Fruit fly (Drosophila melanogaster): Measurements from ENCODE around the gene Diedel.
A peak's percentile ranks its signal among the peaks of the same experiment; 100 is the strongest.

Diedel gene

DNA sequence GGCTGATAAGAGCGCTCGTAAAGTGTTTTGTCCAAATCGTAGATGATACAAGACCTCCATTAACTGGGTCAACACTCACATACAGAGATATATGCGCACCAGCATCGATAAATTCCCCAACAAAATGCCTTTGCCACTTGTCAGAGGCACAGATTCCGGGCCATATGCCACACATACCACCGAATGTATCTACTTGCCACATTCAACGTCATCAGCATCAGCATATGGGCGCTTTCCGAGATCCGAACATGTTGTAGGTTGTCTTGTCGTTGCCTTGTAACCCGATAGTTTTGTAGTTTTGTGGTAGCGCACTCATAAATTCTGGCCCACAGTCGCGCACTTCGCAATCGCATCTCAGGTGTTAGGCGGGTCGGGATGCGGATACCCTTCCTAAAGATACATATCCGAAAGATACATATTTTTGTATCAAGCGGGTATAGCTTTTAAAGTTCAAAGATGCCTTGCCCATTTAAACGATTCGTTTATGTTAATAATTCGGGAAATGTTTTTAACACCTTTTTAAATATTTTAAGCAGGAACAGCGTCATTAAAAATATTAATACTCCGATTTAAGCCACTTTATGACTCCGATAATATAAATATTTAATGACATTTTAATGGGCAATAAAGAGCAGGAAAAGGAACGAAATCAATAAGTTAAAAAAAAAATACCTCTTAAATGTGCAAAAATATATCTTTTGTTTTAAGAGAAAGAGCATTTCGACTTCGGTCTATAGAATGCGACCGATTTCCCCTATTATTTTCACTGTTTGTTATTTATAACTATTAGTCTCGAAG, 30.5 kb downstream of the Diedel start (continued):
- peak; percentile 46 for TF ChIP-seq dmrt99B (tag; optimal IDR thresholded peaks at IDR 0.05)
- TF ChIP-seq twi (tag; optimal IDR thresholded peaks at IDR 0.05), result peak; percentile 96
- no peak for TF ChIP-seq NC2β (GFP tag; optimal IDR thresholded peaks at IDR 0.05)
- TF ChIP-seq CG30403 (GFP tag; optimal IDR thresholded peaks at IDR 0.05), result peak; percentile 33
- TF ChIP-seq chm (GFP tag; IDR thresholded peaks at IDR 0.05), result 0 out of 2 replicates have a peak, but pooled peaks have one; percentile 19
- peak; percentile 43 for TF ChIP-seq nmo (GFP tag; optimal IDR thresholded peaks at IDR 0.05)
- TF ChIP-seq CG5180 (GFP tag; optimal IDR thresholded peaks at IDR 0.05), result peak; percentile 6
- peak; percentile 39 for TF ChIP-seq CG2712 (tag; optimal IDR thresholded peaks at IDR 0.05)
- TF ChIP-seq Xbp1 (GFP tag; optimal IDR thresholded peaks at IDR 0.05), result peak; percentile 7
- peak; percentile 26 for TF ChIP-seq CoRest (tag; optimal IDR thresholded peaks at IDR 0.05)
- peak; percentile 95 for TF ChIP-seq D19A (tag; optimal IDR thresholded peaks at IDR 0.05)

DNA sequence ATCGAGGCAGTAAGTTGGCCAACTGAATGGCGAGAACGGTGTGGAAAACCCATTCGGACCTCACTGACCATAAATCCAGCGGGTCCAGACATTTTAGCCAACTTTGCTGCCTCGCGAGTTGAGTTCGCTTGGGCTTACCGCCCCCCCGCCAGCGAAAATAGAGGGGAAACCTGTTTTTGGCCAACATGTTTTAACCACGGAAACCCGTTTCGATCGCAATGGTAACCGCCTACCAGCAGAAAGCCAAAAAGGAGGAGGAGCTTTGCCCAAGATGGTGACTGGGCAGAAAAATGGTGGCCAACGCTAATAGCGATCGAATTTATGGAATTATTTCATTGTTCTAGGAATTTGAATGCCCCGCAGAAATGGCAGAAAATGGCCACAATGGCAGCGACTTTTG, 32.9 kb downstream of the Diedel start:
- TF ChIP-seq Nf-YC (tag; optimal IDR thresholded peaks at IDR 0.05), result peak; percentile 81
- TF ChIP-seq Nf-YB (GFP tag; optimal IDR thresholded peaks at IDR 0.05), result peak; percentile 67
- no peak for TF ChIP-seq kay (GFP tag; optimal IDR thresholded peaks at IDR 0.05)

DNA sequence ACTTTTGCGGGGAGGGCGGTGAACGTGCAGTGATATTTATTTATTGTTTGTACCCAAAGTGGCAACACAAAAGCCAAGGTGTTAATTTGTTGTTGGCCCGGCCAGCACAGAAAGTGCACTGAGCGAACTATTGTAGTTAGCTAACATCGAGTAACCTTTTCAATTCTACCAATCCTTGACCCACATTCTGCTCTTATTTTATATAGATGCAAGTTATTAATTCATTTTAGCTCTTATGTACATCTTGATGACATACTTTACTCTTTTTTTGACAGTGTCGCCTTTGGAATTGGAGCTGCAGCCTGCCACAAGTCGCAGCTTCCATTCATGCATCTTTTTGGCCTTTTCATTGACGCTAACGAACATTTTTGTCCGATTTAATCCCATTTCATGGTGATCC, 44.8 kb downstream of the Diedel start:
- TF ChIP-seq Drgx (GFP tag; IDR thresholded peaks at IDR 0.05) (peak; percentile 33; the same call in 1 of the 2 replicates), Side (GFP tag; optimal IDR thresholded peaks at IDR 0.05) (no peak), otp (GFP tag; IDR thresholded peaks at IDR 0.05) (0 out of 3 replicates have a peak, but pooled peaks have one; percentile 22)

DNA sequence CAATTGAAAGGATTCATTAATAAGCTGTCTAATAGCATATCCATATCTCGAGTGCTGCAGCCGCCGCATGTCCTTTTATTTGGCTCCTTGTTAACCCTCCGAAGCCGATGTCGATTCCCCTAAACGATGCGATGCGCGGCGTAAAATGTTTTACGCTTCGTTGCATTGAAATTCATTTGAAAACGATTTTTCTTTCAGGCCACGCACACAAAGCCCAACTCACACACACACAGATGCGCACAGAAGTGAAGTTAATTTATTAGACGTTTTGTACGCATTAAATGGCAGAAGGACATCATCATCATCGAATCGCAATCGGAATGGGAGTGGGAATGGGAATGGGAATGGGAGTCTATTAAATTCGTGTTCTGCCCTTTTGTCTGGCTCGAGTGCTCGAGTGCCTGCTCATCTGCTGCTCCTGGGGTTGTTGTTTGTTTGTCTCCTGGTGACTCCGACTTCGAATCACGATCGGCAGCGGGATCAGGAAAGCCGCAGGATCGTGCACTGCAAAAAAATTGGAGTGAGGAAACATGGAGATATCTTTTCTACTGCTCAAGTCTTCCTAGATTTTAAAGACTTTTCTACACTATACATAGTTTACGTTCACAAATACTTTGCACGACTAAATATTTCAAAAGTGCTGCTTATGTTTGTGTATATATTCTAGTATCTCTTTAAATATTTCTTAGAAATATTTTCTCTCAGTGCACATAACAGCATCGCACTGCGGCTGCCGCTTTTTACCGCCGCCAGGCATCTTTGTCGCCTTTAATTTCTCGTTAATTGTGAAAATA, 47.5 kb downstream of the Diedel start:
- TF ChIP-seq gcm (GFP tag; optimal IDR thresholded peaks at IDR 0.05) (peak; percentile 16), rib (GFP tag; IDR thresholded peaks at IDR 0.05) (no peak), nerfin-1 (tag; optimal IDR thresholded peaks at IDR 0.05) (no peak), Myb (GFP tag; optimal IDR thresholded peaks at IDR 0.05) (no peak), CG2199 (GFP tag; IDR thresholded peaks at IDR 0.05) (peak; percentile 66; the same call in 1 of the 3 replicates), CG6765 (GFP tag; optimal IDR thresholded peaks at IDR 0.05) (no peak), PHDP (tag; optimal IDR thresholded peaks at IDR 0.05) (no peak), CG9727 (GFP tag; optimal IDR thresholded peaks at IDR 0.05) (peak; percentile 71), CG6175 (GFP tag; IDR thresholded peaks at IDR 0.05) (no peak), sima (GFP tag; optimal IDR thresholded peaks at IDR 0.05) (no peak), CG10431 (GFP tag; optimal IDR thresholded peaks at IDR 0.05) (no peak), trem (tag; optimal IDR thresholded peaks at IDR 0.05) (peak; percentile 37), zen (tag; optimal IDR thresholded peaks at IDR 0.05) (peak; percentile 30), vfl (GFP tag; optimal IDR thresholded peaks at IDR 0.05) (no peak), CG9215 (GFP tag; IDR thresholded peaks at IDR 0.05) (no peak), so (GFP tag; IDR thresholded peaks at IDR 0.05) (no peak), Hsf (GFP tag; optimal IDR thresholded peaks at IDR 0.05) (peak; percentile 18), CG7357 (GFP tag; IDR thresholded peaks at IDR 0.05) (no peak), Med (GFP tag) (no peak), p53 (GFP tag; optimal IDR thresholded peaks at IDR 0.05) (no peak), CG17328 (GFP tag; IDR thresholded peaks at IDR 0.05) (0 out of 2 replicates have a peak, but pooled peaks have one; percentile 26), ara (GFP tag; IDR thresholded peaks at IDR 0.05) (0 out of 2 replicates have a peak, but pooled peaks have one; percentile 41), ato (GFP tag; IDR thresholded peaks at IDR 0.05; ENCODE audit: partially characterized antibody) (no peak), Dref (GFP tag; IDR thresholded peaks at IDR 0.05) (no peak), twi (tag; optimal IDR thresholded peaks at IDR 0.05) (no peak), tx (GFP tag; optimal IDR thresholded peaks at IDR 0.05) (no peak), CG18619 (GFP tag; optimal IDR thresholded peaks at IDR 0.05) (no peak), CoRest (tag; optimal IDR thresholded peaks at IDR 0.05) (peak; percentile 23)
